Worm (Caenorhabditis elegans): Measurements from ENCODE around the gene idpa-3.

Gene idpa-3

ce11 chrX:10386001-10386400 lies 49.8 kb downstream of the idpa-3 start (continued):
- no peak for TF ChIP-seq ces-1 (GFP tag; optimal IDR thresholded peaks at IDR 0.05)
- TF ChIP-seq dpl-1 (GFP tag; optimal IDR thresholded peaks at IDR 0.05), result no peak
- peak; percentile 62 for TF ChIP-seq fkh-8 (tag; optimal IDR thresholded peaks at IDR 0.05)

- TF ChIP-seq nhr-237 (tag; optimal IDR thresholded peaks at IDR 0.05) (no peak), ets-5 (GFP tag; IDR thresholded peaks at IDR 0.05) (no peak), snu-23 (GFP tag; optimal IDR thresholded peaks at IDR 0.05) (no peak), aly-2 (tag; optimal IDR thresholded peaks at IDR 0.05) (no peak), vab-15 (tag; optimal IDR thresholded peaks at IDR 0.05) (no peak), mdl-1 (tag; optimal IDR thresholded peaks at IDR 0.05) (no peak), pqm-1 (tag; optimal IDR thresholded peaks at IDR 0.05) (no peak), C34B4.2 (tag; optimal IDR thresholded peaks at IDR 0.05) (no peak), nhr-47 (tag; optimal IDR thresholded peaks at IDR 0.05) (no peak), lin-14 (GFP tag; optimal IDR thresholded peaks at IDR 0.05) (no peak), nhr-85 (tag) (no peak), swsn-7 (tag; optimal IDR thresholded peaks at IDR 0.05) (no peak), nhr-12 (tag; optimal IDR thresholded peaks at IDR 0.05) (no peak), unc-98 (GFP tag; IDR thresholded peaks at IDR 0.05) (no peak), F16B12.6 (tag; optimal IDR thresholded peaks at IDR 0.05) (no peak), elt-3 (tag; optimal IDR thresholded peaks at IDR 0.05) (no peak), irx-1 (tag; optimal IDR thresholded peaks at IDR 0.05) (no peak), mef-2 (tag; optimal IDR thresholded peaks at IDR 0.05) (no peak), xbp-1 (tag; optimal IDR thresholded peaks at IDR 0.05) (no peak)
Observed at ce11 chrX:10386408-10386807, 50.2 kb downstream of the idpa-3 start, which contains the start of gene dyf-6. Gene dyf-6 (minus strand): TSS chrX:10386508.
